Worm (Caenorhabditis elegans) whole organism, L1 larva: ENCODE measurements around the gene srh-129.

Experiments used
- C34B4.2 ChIP-seq: sonication (generic microtip); optimal IDR thresholded peaks from 2 replicates; lab custom pipeline; 2017; ENCODE audit warnings: mild to moderate bottlenecking, missing genetic modification characterization, missing compliant biosample characterization
- Y116A8C.19 ChIP-seq: sonication (generic microtip); optimal IDR thresholded peaks from 2 replicates; lab custom pipeline; 2016; ENCODE audit warnings: missing compliant biosample characterization, missing genetic modification characterization, borderline replicate concordance
- aha-1 ChIP-seq: fragments of 150-350 bp; optimal IDR thresholded peaks from 2 replicates; lab custom pipeline; 2014; ENCODE audit warnings: missing biosample characterization, missing genetic modification characterization
- ama-1 ChIP-seq: fragments of 150-350 bp; optimal IDR thresholded peaks from 2 replicates; lab custom pipeline; 2014
- efl-1 ChIP-seq, 4 experiments: fragments of 150-350 bp; optimal IDR thresholded peaks in 3 of 4; peaks in 1 of 4; 1 replicate in 1 of 4; 2 replicates in 3 of 4; lab custom pipeline; 2014; ENCODE audit warnings: missing biosample characterization in 2 of 4, missing genetic modification characterization in 2 of 4, missing genetic modification reagents in 2 of 4
- egl-13 ChIP-seq: sonication (generic microtip); optimal IDR thresholded peaks from 2 replicates; lab custom pipeline; 2016; ENCODE audit warnings: missing genotype, missing genetic modification reagents, missing genetic modification characterization, missing compliant biosample characterization
- egl-27 ChIP-seq, 2 experiments: fragments of 150-350 bp in 1 of 2; sonication (generic microtip); optimal IDR thresholded peaks; 3 replicates each; lab custom pipeline; 2017 to 2018; ENCODE audit warnings: missing biosample characterization in 2 of 2, missing genetic modification characterization in 2 of 2, missing genetic modification reagents in 2 of 2
- elt-2 ChIP-seq: sonication (generic microtip); optimal IDR thresholded peaks from 2 replicates; lab custom pipeline; 2016; ENCODE audit warnings: missing genetic modification characterization, mild to moderate bottlenecking, inconsistent platforms, missing compliant biosample characterization, missing genetic modification reagents
- elt-3 ChIP-seq, 6 experiments: fragments of 150-350 bp in 1 of 6; sonication (generic microtip); optimal IDR thresholded peaks; 2 replicates each; lab custom pipeline; 2017 to 2018; ENCODE audit warnings: missing biosample characterization in 6 of 6, missing genetic modification characterization in 6 of 6, inconsistent platforms in 1 of 6
- ets-5 ChIP-seq: fragments of 200-800 bp; sonication (Bioruptor generic); IDR thresholded peaks from 2 replicates; pipeline ENCODE4 v1.3.6; 2022; ENCODE audit warnings: missing genetic modification characterization, missing compliant biosample characterization
- fkh-4 ChIP-seq: sonication (generic microtip); optimal IDR thresholded peaks from 2 replicates; lab custom pipeline; 2016; ENCODE audit warnings: missing compliant biosample characterization, missing genetic modification characterization, borderline replicate concordance
- fkh-8 ChIP-seq: sonication (generic microtip); optimal IDR thresholded peaks from 2 replicates; lab custom pipeline; 2016; ENCODE audit warnings: mild to moderate bottlenecking, missing genetic modification characterization, missing compliant biosample characterization
- hlh-4 ChIP-seq: sonication (generic microtip); optimal IDR thresholded peaks from 2 replicates; lab custom pipeline; 2016; ENCODE audit warnings: mild to moderate bottlenecking, missing genetic modification characterization, missing compliant biosample characterization
- lin-13 ChIP-seq: fragments of 150-350 bp; optimal IDR thresholded peaks from 2 replicates; lab custom pipeline; 2014; ENCODE audit warnings: missing biosample characterization, missing genetic modification reagents, missing genetic modification characterization
- mab-9 ChIP-seq: fragments of 200-800 bp; sonication (Bioruptor generic); IDR thresholded peaks from 2 replicates; pipeline ENCODE4 v1.3.6; 2022; ENCODE audit warnings: missing genetic modification reagents, missing genetic modification characterization, missing compliant biosample characterization
- nhr-237 ChIP-seq: fragments of 150-350 bp; optimal IDR thresholded peaks from 2 replicates; lab custom pipeline; 2014; ENCODE audit warnings: missing biosample characterization, missing genetic modification characterization
- nhr-71 ChIP-seq: sonication (generic microtip); optimal IDR thresholded peaks from 2 replicates; lab custom pipeline; 2016; ENCODE audit warnings: mild to moderate bottlenecking, missing genetic modification characterization, moderate library complexity, missing compliant biosample characterization
- nhr-84 ChIP-seq: sonication (generic microtip); optimal IDR thresholded peaks from 2 replicates; lab custom pipeline; 2017; ENCODE audit warnings: missing biosample characterization, missing genetic modification characterization
- pqm-1 ChIP-seq: sonication (generic microtip); optimal IDR thresholded peaks from 3 replicates; lab custom pipeline; 2017; ENCODE audit warnings: missing biosample characterization, missing genetic modification characterization
- sox-4 ChIP-seq: sonication (generic microtip); optimal IDR thresholded peaks from 2 replicates; lab custom pipeline; 2016; ENCODE audit warnings: missing genetic modification characterization, missing compliant biosample characterization
- sptf-1 ChIP-seq: fragments of 150-350 bp; optimal IDR thresholded peaks from 2 replicates; lab custom pipeline; 2014; ENCODE audit warnings: missing biosample characterization, missing genetic modification characterization
- sup-37 ChIP-seq: fragments of 200-800 bp; sonication (Bioruptor generic); optimal IDR thresholded peaks from 2 replicates; lab custom pipeline; 2018; ENCODE audit warnings: mild to moderate bottlenecking, missing genetic modification characterization, missing compliant biosample characterization
- tlp-1 ChIP-seq: fragments of 150-350 bp; optimal IDR thresholded peaks from 2 replicates; lab custom pipeline; 2014; ENCODE audit warnings: missing biosample characterization, missing genetic modification characterization
- unc-30 ChIP-seq: sonication (generic microtip); optimal IDR thresholded peaks from 2 replicates; lab custom pipeline; 2017; ENCODE audit warnings: missing biosample characterization, missing genetic modification characterization
- unc-62 ChIP-seq: fragments of 150-350 bp; optimal IDR thresholded peaks from 2 replicates; lab custom pipeline; 2014; ENCODE audit warnings: missing biosample characterization, missing genetic modification reagents, missing genetic modification characterization
- unc-86 ChIP-seq: sonication (generic microtip); optimal IDR thresholded peaks from 2 replicates; lab custom pipeline; 2016; ENCODE audit warnings: missing genetic modification characterization, missing compliant biosample characterization
- unc-98 ChIP-seq: fragments of 200-800 bp; sonication (Bioruptor generic); IDR thresholded peaks from 2 replicates; pipeline ENCODE4 v1.3.6; 2022; ENCODE audit warnings: missing genetic modification characterization, missing compliant biosample characterization
- xbp-1 ChIP-seq: sonication (generic microtip); optimal IDR thresholded peaks from 2 replicates; lab custom pipeline; 2016; ENCODE audit warnings: missing genetic modification characterization, missing compliant biosample characterization
- zip-4 ChIP-seq: fragments of 200-800 bp; sonication (Bioruptor generic); optimal IDR thresholded peaks from 2 replicates; lab custom pipeline; 2018; ENCODE audit warnings: mild to moderate bottlenecking, missing genetic modification characterization, moderate library complexity, missing compliant biosample characterization

srh-129 gene

ce11 chrV:5172833-5173232 lies 29.1 kb upstream of the srh-129 start, which contains the start of gene srt-65:
Gene srt-65 (minus strand): TSS chrV:5172933.
- TF ChIP-seq elt-2: no peak
- TF ChIP-seq unc-86 (tag; lab: Kevin White, UChicago): no peak
- TF ChIP-seq pqm-1 (tag; lab: Kevin White, UChicago): no peak
- no peak for TF ChIP-seq Y116A8C.19
- no peak for TF ChIP-seq mab-9 (GFP tag; lab: Robert Waterston, UW)
- no peak for TF ChIP-seq sptf-1
- no peak for TF ChIP-seq unc-98 (GFP tag; lab: Robert Waterston, UW)
- TF ChIP-seq tlp-1: no peak
- TF ChIP-seq nhr-71 (tag; lab: Kevin White, UChicago): no peak
- TF ChIP-seq aha-1 (tag; lab: Kevin White, UChicago): no peak
- TF ChIP-seq ets-5: no peak
- TF ChIP-seq C34B4.2 (tag; lab: Kevin White, UChicago): no peak
- no peak for TF ChIP-seq egl-13 (tag; lab: Kevin White, UChicago)

ce11 chrV:5169586-5169985 lies 25.9 kb upstream of the srh-129 start, which contains the start of gene srt-64:
Gene srt-64 (minus strand): TSS chrV:5169686.
- TF ChIP-seq zip-4 (GFP tag; lab: Kevin White, UChicago): no peak
- TF ChIP-seq nhr-84 (tag; lab: Kevin White, UChicago): no peak
- TF ChIP-seq unc-30 (tag; lab: Kevin White, UChicago): no peak
- no peak for TF ChIP-seq egl-27 (tag; optimal IDR thresholded peaks at IDR 0.05; lab: Kevin White, UChicago)

- TF ChIP-seq efl-1 (optimal IDR thresholded peaks at IDR 0.05; lab: Kevin White, UChicago): no peak
- peak in 1 of 2 experiments; percentile 70 for TF ChIP-seq efl-1 (GFP tag; optimal IDR thresholded peaks at IDR 0.05 in 1 of 2; lab: Kevin White, UChicago)
- TF ChIP-seq egl-27 (tag; optimal IDR thresholded peaks at IDR 0.05; lab: Kevin White, UChicago): no peak
Measured at ce11 chrV:5165426-5165825, 21.7 kb upstream of the srh-129 start, which contains the start of gene srw-140. Gene srw-140 (plus strand): TSS chrV:5165726.

- no peak for TF ChIP-seq fkh-4 (tag; lab: Kevin White, UChicago)
- TF ChIP-seq sox-4 (tag; lab: Kevin White, UChicago): no peak
- TF ChIP-seq sup-37: no peak
- TF ChIP-seq lin-13 (GFP tag; lab: Kevin White, UChicago): no peak
- no peak for TF ChIP-seq nhr-237 (tag; lab: Kevin White, UChicago)
- TF ChIP-seq, all 84 proteins: peak for 0
Measured at ce11 chrV:5164682-5165081, 21.0 kb upstream of the srh-129 start, which contains the start of gene abu-7. Gene abu-7 (minus strand): TSS chrV:5164782.

- TF ChIP-seq fkh-8 (no peak), elt-3 (tag; optimal IDR thresholded peaks at IDR 0.05; lab: Kevin White, UChicago) (no peak)
- TF ChIP-seq, all 84 proteins: peak for 0
Measured at ce11 chrV:5161792-5162191, 18.1 kb upstream of the srh-129 start, which contains the start of gene abu-6. Gene abu-6 (minus strand): TSS chrV:5161892.

ce11 chrV:5158302-5158701 lies 14.6 kb upstream of the srh-129 start, which contains the start of gene abu-15:
Gene abu-15 (plus strand): TSS chrV:5158602.
- no peak for TF ChIP-seq unc-62 (GFP tag; lab: Kevin White, UChicago)
- TF ChIP-seq hlh-4 (tag; lab: Kevin White, UChicago): no peak
- no peak for TF ChIP-seq xbp-1 (tag; lab: Kevin White, UChicago)
- no peak for TF ChIP-seq elt-2
- TF ChIP-seq C34B4.2 (tag; lab: Kevin White, UChicago): no peak
- no peak for TF ChIP-seq mab-9 (GFP tag; lab: Robert Waterston, UW)
- TF ChIP-seq ama-1 (lab: Kevin White, UChicago): no peak

- TF ChIP-seq lin-13 (GFP tag; lab: Kevin White, UChicago) (no peak), efl-1 (optimal IDR thresholded peaks at IDR 0.05; lab: Kevin White, UChicago) (no peak), efl-1 (GFP tag; optimal IDR thresholded peaks at IDR 0.05 in 1 of 2; lab: Kevin White, UChicago) (peak in 1 of 2 experiments; percentile 12)
Measured at ce11 chrV:5157660-5158059, 14.0 kb upstream of the srh-129 start, which contains the start of gene srx-39. Gene srx-39 (minus strand): TSS chrV:5157760.
